Worm (Caenorhabditis elegans) whole organism, young adult: ENCODE results near the gene F09G8.7.

Experiments used
- B0035.1 ChIP-seq: sonication (generic microtip); optimal IDR thresholded peaks from 2 replicates; lab custom pipeline; 2016; ENCODE audit warnings: missing genetic modification characterization, mild to moderate bottlenecking, missing compliant biosample characterization, missing genotype, missing genetic modification reagents
- C06A6.2 ChIP-seq: fragments of 200-800 bp; sonication (Bioruptor generic); conservative IDR thresholded peaks from 2 replicates; pipeline ENCODE4 v1.3.6; 2022; ENCODE audit warnings: missing genetic modification characterization, missing compliant biosample characterization
- F10E7.11 ChIP-seq: sonication (generic microtip); optimal IDR thresholded peaks from 2 replicates; lab custom pipeline; 2017; ENCODE audit warnings: mild to moderate bottlenecking, missing genetic modification characterization, moderate library complexity, missing compliant biosample characterization
- F22D6.2 ChIP-seq: sonication (generic microtip); optimal IDR thresholded peaks from 2 replicates; lab custom pipeline; 2016; ENCODE audit warnings: mild to moderate bottlenecking, missing genetic modification characterization, missing compliant biosample characterization
- F39B2.1 ChIP-seq: fragments of 200-800 bp; sonication (Bioruptor generic); IDR thresholded peaks from 2 replicates; pipeline ENCODE4 v1.3.6; 2022; ENCODE audit warnings: missing genetic modification reagents, missing genetic modification characterization, missing compliant biosample characterization
- F49E8.2 ChIP-seq: sonication (generic microtip); optimal IDR thresholded peaks from 3 replicates; lab custom pipeline; 2017; ENCODE audit warnings: missing genetic modification characterization, mild to moderate bottlenecking, missing compliant biosample characterization, antibody characterized with exemption, moderate library complexity; ENCODE audit not compliant: insufficient read depth
- K12H6.12 ChIP-seq: fragments of 200-800 bp; sonication (Bioruptor generic); optimal IDR thresholded peaks from 2 replicates; lab custom pipeline; 2018; ENCODE audit warnings: mild to moderate bottlenecking, missing genetic modification characterization, missing compliant biosample characterization
- Y53F4B.3 ChIP-seq: fragments of 200-800 bp; sonication (Bioruptor generic); IDR thresholded peaks from 2 replicates; pipeline ENCODE4 v1.3.6; 2022; ENCODE audit warnings: missing genetic modification reagents, missing genetic modification characterization, missing compliant biosample characterization
- Y53G8AR.9 ChIP-seq: fragments of 200-800 bp; sonication (Bioruptor generic); conservative IDR thresholded peaks from 2 replicates; pipeline ENCODE4 v1.3.6; 2022; ENCODE audit warnings: missing genetic modification reagents, missing genetic modification characterization, missing compliant biosample characterization
- Y56A3A.18 ChIP-seq: fragments of 200-800 bp; sonication (Bioruptor generic); IDR thresholded peaks from 2 replicates; pipeline ENCODE4 v1.3.6; 2022; ENCODE audit warnings: missing genetic modification reagents, missing genetic modification characterization, missing compliant biosample characterization
- ZK185.1 ChIP-seq: sonication (generic microtip); optimal IDR thresholded peaks from 2 replicates; lab custom pipeline; 2016; ENCODE audit warnings: mild to moderate bottlenecking, missing genetic modification characterization, missing compliant biosample characterization; ENCODE audit not compliant: poor library complexity, severe bottlenecking
- athp-1 ChIP-seq: sonication (generic microtip); optimal IDR thresholded peaks from 2 replicates; lab custom pipeline; 2017; ENCODE audit warnings: mild to moderate bottlenecking, missing genetic modification characterization, missing compliant biosample characterization
- bed-1 ChIP-seq: fragments of 200-800 bp; sonication (Bioruptor generic); IDR thresholded peaks from 2 replicates; pipeline ENCODE4 v1.3.6; 2022; ENCODE audit warnings: missing genetic modification reagents, missing genetic modification characterization, missing compliant biosample characterization
- bed-2 ChIP-seq: fragments of 200-800 bp; sonication (Bioruptor generic); IDR thresholded peaks from 2 replicates; pipeline ENCODE4 v1.3.6; 2022; ENCODE audit warnings: missing genetic modification reagents, missing genetic modification characterization, missing compliant biosample characterization
- ccch-3 ChIP-seq: fragments of 200-800 bp; sonication (Bioruptor generic); optimal IDR thresholded peaks from 2 replicates; lab custom pipeline; 2018; ENCODE audit warnings: mild to moderate bottlenecking, missing genetic modification characterization, missing compliant biosample characterization
- ceh-40 ChIP-seq: fragments of 200-800 bp; sonication (Bioruptor generic); IDR thresholded peaks from 2 replicates; pipeline ENCODE4 v1.3.6; 2022; ENCODE audit warnings: missing genetic modification characterization, missing compliant biosample characterization
- dox-1 ChIP-seq: fragments of 200-800 bp; sonication (Bioruptor generic); IDR thresholded peaks from 2 replicates; pipeline ENCODE4 v1.3.6; 2022; ENCODE audit warnings: missing genetic modification reagents, missing genetic modification characterization, missing compliant biosample characterization
- egl-18 ChIP-seq: fragments of 200-800 bp; sonication (Bioruptor generic); IDR thresholded peaks from 2 replicates; pipeline ENCODE4 v1.3.6; 2022; ENCODE audit warnings: missing genetic modification reagents, missing genetic modification characterization, missing compliant biosample characterization
- egl-44 ChIP-seq: fragments of 200-800 bp; sonication (Bioruptor generic); IDR thresholded peaks from 2 replicates; pipeline ENCODE4 v1.3.6; 2022; ENCODE audit warnings: missing genetic modification reagents, missing genetic modification characterization, missing compliant biosample characterization
- gei-17 ChIP-seq: fragments of 200-800 bp; sonication (Bioruptor generic); optimal IDR thresholded peaks from 2 replicates; lab custom pipeline; 2018; ENCODE audit warnings: mild to moderate bottlenecking, missing genetic modification characterization, missing compliant biosample characterization
- hlh-26 ChIP-seq: fragments of 200-800 bp; sonication (Bioruptor generic); conservative IDR thresholded peaks from 2 replicates; pipeline ENCODE4 v1.3.6; 2022; ENCODE audit warnings: missing genetic modification reagents, missing genetic modification characterization, missing compliant biosample characterization
- lir-1 ChIP-seq: fragments of 200-800 bp; sonication (Bioruptor generic); conservative IDR thresholded peaks from 2 replicates; pipeline ENCODE4 v1.3.6; 2022; ENCODE audit warnings: missing genetic modification reagents, missing genetic modification characterization, missing compliant biosample characterization
- madf-8 ChIP-seq: fragments of 200-800 bp; sonication (Bioruptor generic); conservative IDR thresholded peaks from 2 replicates; pipeline ENCODE4 v1.3.6; 2022; ENCODE audit warnings: missing genetic modification reagents, missing genetic modification characterization, missing compliant biosample characterization
- mcd-1 ChIP-seq: fragments of 200-800 bp; sonication (Bioruptor generic); IDR thresholded peaks from 2 replicates; pipeline ENCODE4 v1.3.6; 2022; ENCODE audit warnings: missing genetic modification reagents, missing genetic modification characterization, missing compliant biosample characterization
- rcor-1 ChIP-seq: fragments of 200-800 bp; sonication (Bioruptor generic); IDR thresholded peaks from 2 replicates; pipeline ENCODE4 v1.3.6; 2022; ENCODE audit warnings: missing genetic modification reagents, missing genetic modification characterization, missing compliant biosample characterization
- rec-8 ChIP-seq, 2 experiments: sonication (generic microtip); optimal IDR thresholded peaks; 2 replicates each; lab custom pipeline; 2016; ENCODE audit warnings: mild to moderate bottlenecking in 2 of 2, missing genetic modification characterization in 2 of 2, missing genetic modification reagents in 2 of 2, missing genotype in 2 of 2, missing biosample characterization in 1 of 2, missing compliant biosample characterization in 1 of 2, moderate library complexity in 1 of 2
- sdz-38 ChIP-seq: sonication (generic microtip); optimal IDR thresholded peaks from 2 replicates; lab custom pipeline; 2016; ENCODE audit warnings: missing genotype, missing genetic modification characterization, missing compliant biosample characterization
- snpc-4 ChIP-seq, 5 experiments: fragments of 150-350 bp in 1 of 5; sonication (generic microtip) in 4 of 5; optimal IDR thresholded peaks; 2 replicates each; lab custom pipeline; 2014 to 2018; ENCODE audit warnings: missing genetic modification characterization in 5 of 5, missing biosample characterization in 3 of 5, antibody characterized with exemption in 2 of 5, mild to moderate bottlenecking in 2 of 5, missing compliant biosample characterization in 2 of 5, missing genotype in 2 of 5, moderate library complexity in 2 of 5, missing genetic modification reagents in 1 of 5
- ztf-26 ChIP-seq: sonication (generic microtip); optimal IDR thresholded peaks from 2 replicates; lab custom pipeline; 2017; ENCODE audit warnings: missing genetic modification characterization, missing compliant biosample characterization
- ztf-3 ChIP-seq: fragments of 200-800 bp; sonication (Bioruptor generic); optimal IDR thresholded peaks from 2 replicates; lab custom pipeline; 2018; ENCODE audit warnings: mild to moderate bottlenecking, missing genetic modification characterization, missing compliant biosample characterization
- ztf-6 ChIP-seq: fragments of 200-800 bp; sonication (Bioruptor generic); IDR thresholded peaks from 2 replicates; pipeline ENCODE4 v1.3.6; 2022; ENCODE audit warnings: missing genetic modification reagents, missing genetic modification characterization, missing compliant biosample characterization

The F09G8.7 gene

ce11 chrIII:8279567-8279966 lies 11.4 kb upstream of the F09G8.7 start (continued):
- no peak for TF ChIP-seq ZK185.1 (tag; lab: Kevin White, UChicago)
- no peak for TF ChIP-seq lir-1 (GFP tag; lab: Robert Waterston, UW)
- TF ChIP-seq athp-1, result no peak
- TF ChIP-seq dox-1 (GFP tag; lab: Robert Waterston, UW), result no peak

- TF ChIP-seq ztf-6 (no peak), bed-2 (no peak)
Observed at ce11 chrIII:8278801-8279200, 10.6 kb upstream of the F09G8.7 start, which contains the start of gene mig-10. Gene mig-10, plus strand, starts transcription at chrIII:8279101.

- TF ChIP-seq Y56A3A.18 (GFP tag; lab: Robert Waterston, UW) (no peak), hlh-26 (GFP tag; lab: Robert Waterston, UW) (no peak), F49E8.2 (tag; lab: Kevin White, UChicago) (no peak), F10E7.11 (no peak), ccch-3 (no peak), Y53G8AR.9 (no peak), F22D6.2 (tag; lab: Kevin White, UChicago) (no peak), ztf-3 (GFP tag; lab: Kevin White, UChicago) (no peak)
Observed at ce11 chrIII:8275871-8276270, 7.7 kb upstream of the F09G8.7 start, which contains the start of gene clec-160. Gene clec-160, minus strand, starts transcription at chrIII:8275971.

- TF ChIP-seq K12H6.12 (tag; lab: Kevin White, UChicago) (no peak), sdz-38 (no peak), snpc-4 (GFP tag; optimal IDR thresholded peaks at IDR 0.05; lab: Kevin White, UChicago) (no peak), snpc-4 (tag; optimal IDR thresholded peaks at IDR 0.05; lab: Kevin White, UChicago) (no peak), Y53F4B.3 (GFP tag; lab: Robert Waterston, UW) (no peak), madf-8 (no peak), rcor-1 (no peak), bed-1 (GFP tag; lab: Robert Waterston, UW) (no peak), ceh-40 (GFP tag; lab: Robert Waterston, UW) (no peak), ccch-3 (no peak), F39B2.1 (GFP tag; lab: Robert Waterston, UW) (no peak), egl-44 (GFP tag; lab: Robert Waterston, UW) (no peak), ztf-26 (tag; lab: Kevin White, UChicago) (no peak), egl-18 (GFP tag; lab: Robert Waterston, UW) (no peak), gei-17 (GFP tag; lab: Kevin White, UChicago) (no peak), mcd-1 (no peak), rec-8 (tag; optimal IDR thresholded peaks at IDR 0.05; lab: Kevin White, UChicago) (no peak)
- TF ChIP-seq, all 124 proteins: peak for 0
Observed at ce11 chrIII:8271676-8272225, 3.6 kb upstream of the F09G8.7 start, which contains the start of the genes mps-4 and F09G8.10. Gene mps-4, minus strand, starts transcription at chrIII:8271776. Gene F09G8.10, minus strand, starts transcription at chrIII:8272175.

- TF ChIP-seq mcd-1, result peak; percentile 86
- no peak for TF ChIP-seq bed-1 (GFP tag; lab: Robert Waterston, UW)
Observed at ce11 chrIII:8265753-8266152, 2.4 kb downstream of the F09G8.7 start, which contains the start of gene mrps-9. Gene mrps-9, plus strand, starts transcription at chrIII:8266062.

- no peak for TF ChIP-seq B0035.1 (tag; lab: Kevin White, UChicago)
- TF ChIP-seq C06A6.2 (GFP tag; lab: Robert Waterston, UW), result no peak
Observed at ce11 chrIII:8263377-8263776, 4.8 kb downstream of the F09G8.7 start, which contains the start of gene col-91. Gene col-91, minus strand, starts transcription at chrIII:8263664.
